Worm (Caenorhabditis elegans) whole organism, young adult: ENCODE data around the gene col-165.
A peak's percentile ranks its signal among the peaks of the same experiment; 100 is the strongest.

Experiments used
- B0019.2 ChIP-seq: fragments of 200-800 bp; sonication (Bioruptor generic); conservative IDR thresholded peaks from 2 replicates; pipeline ENCODE4 v1.3.6; 2022; ENCODE audit warnings: missing genetic modification reagents, missing genetic modification characterization, missing compliant biosample characterization
- C06A6.2 ChIP-seq: fragments of 200-800 bp; sonication (Bioruptor generic); conservative IDR thresholded peaks from 2 replicates; pipeline ENCODE4 v1.3.6; 2022; ENCODE audit warnings: missing genetic modification characterization, missing compliant biosample characterization
- F52B5.7 ChIP-seq: sonication (generic microtip); optimal IDR thresholded peaks from 2 replicates; lab custom pipeline; 2016; ENCODE audit warnings: mild to moderate bottlenecking, missing genetic modification characterization, missing compliant biosample characterization
- K11D2.4 ChIP-seq: fragments of 200-800 bp; sonication (Bioruptor generic); IDR thresholded peaks from 2 replicates; pipeline ENCODE4 v1.3.6; 2022; ENCODE audit warnings: missing genetic modification reagents, missing genetic modification characterization, missing compliant biosample characterization
- K12H6.12 ChIP-seq: fragments of 200-800 bp; sonication (Bioruptor generic); optimal IDR thresholded peaks from 2 replicates; lab custom pipeline; 2018; ENCODE audit warnings: mild to moderate bottlenecking, missing genetic modification characterization, missing compliant biosample characterization
- Y79H2A.3 ChIP-seq: fragments of 200-800 bp; sonication (Bioruptor generic); conservative IDR thresholded peaks from 2 replicates; pipeline ENCODE4 v1.3.6; 2022; ENCODE audit warnings: missing genetic modification reagents, missing genetic modification characterization, missing compliant biosample characterization
- ZK185.1 ChIP-seq: sonication (generic microtip); optimal IDR thresholded peaks from 2 replicates; lab custom pipeline; 2016; ENCODE audit warnings: mild to moderate bottlenecking, missing genetic modification characterization, missing compliant biosample characterization; ENCODE audit not compliant: poor library complexity, severe bottlenecking
- akir-1 ChIP-seq: fragments of 200-800 bp; sonication (Bioruptor generic); optimal IDR thresholded peaks from 2 replicates; lab custom pipeline; 2018; ENCODE audit warnings: mild to moderate bottlenecking, missing genetic modification characterization, moderate library complexity, missing compliant biosample characterization
- ama-1 ChIP-seq, 3 experiments: fragments of 150-350 bp in 1 of 3; sonication (generic microtip) in 2 of 3; optimal IDR thresholded peaks; 2 replicates each; lab custom pipeline; 2014 to 2018; ENCODE audit warnings: missing biosample characterization in 2 of 3, missing genetic modification characterization in 2 of 3, missing genetic modification reagents in 2 of 3
- aptf-3 ChIP-seq: fragments of 200-800 bp; sonication (Bioruptor generic); IDR thresholded peaks from 2 replicates; pipeline ENCODE4 v1.3.6; 2022; ENCODE audit warnings: missing genetic modification characterization, missing compliant biosample characterization
- atf-7 ChIP-seq: sonication (generic microtip); optimal IDR thresholded peaks from 2 replicates; lab custom pipeline; 2017; ENCODE audit warnings: mild to moderate bottlenecking, missing genetic modification characterization, missing compliant biosample characterization
- bed-1 ChIP-seq: fragments of 200-800 bp; sonication (Bioruptor generic); IDR thresholded peaks from 2 replicates; pipeline ENCODE4 v1.3.6; 2022; ENCODE audit warnings: missing genetic modification reagents, missing genetic modification characterization, missing compliant biosample characterization
- ccch-3 ChIP-seq: fragments of 200-800 bp; sonication (Bioruptor generic); optimal IDR thresholded peaks from 2 replicates; lab custom pipeline; 2018; ENCODE audit warnings: mild to moderate bottlenecking, missing genetic modification characterization, missing compliant biosample characterization
- cebp-2 ChIP-seq: fragments of 200-800 bp; sonication (Bioruptor generic); IDR thresholded peaks from 2 replicates; pipeline ENCODE4 v1.3.6; 2022; ENCODE audit warnings: missing genetic modification characterization, missing compliant biosample characterization
- ceh-91 ChIP-seq: fragments of 200-800 bp; sonication (Bioruptor generic); IDR thresholded peaks from 2 replicates; pipeline ENCODE4 v1.3.6; 2022; ENCODE audit warnings: missing genetic modification reagents, missing genetic modification characterization, missing compliant biosample characterization
- chd-7 ChIP-seq: sonication (generic microtip); optimal IDR thresholded peaks from 2 replicates; lab custom pipeline; 2016; ENCODE audit warnings: mild to moderate bottlenecking, missing genetic modification characterization, moderate library complexity, missing compliant biosample characterization
- dox-1 ChIP-seq: fragments of 200-800 bp; sonication (Bioruptor generic); IDR thresholded peaks from 2 replicates; pipeline ENCODE4 v1.3.6; 2022; ENCODE audit warnings: missing genetic modification reagents, missing genetic modification characterization, missing compliant biosample characterization
- dpl-1 ChIP-seq: fragments of 150-350 bp; optimal IDR thresholded peaks from 2 replicates; lab custom pipeline; 2014; ENCODE audit warnings: missing biosample characterization, missing genetic modification reagents, missing genetic modification characterization
- efl-1 ChIP-seq: fragments of 150-350 bp; optimal IDR thresholded peaks from 2 replicates; lab custom pipeline; 2014; ENCODE audit warnings: missing biosample characterization, missing genetic modification reagents, missing genetic modification characterization
- egrh-3 ChIP-seq: fragments of 200-800 bp; sonication (Bioruptor generic); IDR thresholded peaks from 2 replicates; pipeline ENCODE4 v1.3.6; 2022; ENCODE audit warnings: missing genetic modification reagents, missing genetic modification characterization, missing compliant biosample characterization
- ekl-4 ChIP-seq: fragments of 200-800 bp; sonication (Bioruptor generic); IDR thresholded peaks from 2 replicates; pipeline ENCODE4 v1.3.6; 2022; ENCODE audit warnings: missing genetic modification reagents, missing genetic modification characterization, missing compliant biosample characterization
- gei-17 ChIP-seq: fragments of 200-800 bp; sonication (Bioruptor generic); optimal IDR thresholded peaks from 2 replicates; lab custom pipeline; 2018; ENCODE audit warnings: mild to moderate bottlenecking, missing genetic modification characterization, missing compliant biosample characterization
- him-1 ChIP-seq: sonication (generic microtip); optimal IDR thresholded peaks from 2 replicates; lab custom pipeline; 2016; ENCODE audit warnings: missing genotype, missing genetic modification reagents, missing genetic modification characterization, missing compliant biosample characterization
- hlh-12 ChIP-seq: sonication (generic microtip); optimal IDR thresholded peaks from 2 replicates; lab custom pipeline; 2016; ENCODE audit warnings: missing genetic modification characterization, missing compliant biosample characterization
- hrde-1 ChIP-seq: sonication (generic microtip); optimal IDR thresholded peaks from 2 replicates; lab custom pipeline; 2016; ENCODE audit warnings: missing genetic modification characterization, mild to moderate bottlenecking, missing compliant biosample characterization, moderate library complexity, missing genotype, missing genetic modification reagents, borderline replicate concordance
- lag-1 ChIP-seq: fragments of 200-800 bp; sonication (Bioruptor generic); IDR thresholded peaks from 2 replicates; pipeline ENCODE4 v1.3.6; 2022; ENCODE audit warnings: missing genetic modification reagents, missing genetic modification characterization, missing compliant biosample characterization
- let-607 ChIP-seq, 2 experiments: fragments of 200-800 bp in 1 of 2; sonication (Bioruptor generic) in 1 of 2; sonication (generic microtip) in 1 of 2; optimal IDR thresholded peaks; 2 replicates each; lab custom pipeline; 2016 to 2018; ENCODE audit warnings: mild to moderate bottlenecking in 2 of 2, missing compliant biosample characterization in 2 of 2, missing genetic modification characterization in 2 of 2, moderate library complexity in 2 of 2, missing genotype in 1 of 2
- lsy-27 ChIP-seq: sonication (generic microtip); optimal IDR thresholded peaks from 2 replicates; lab custom pipeline; 2017; ENCODE audit warnings: missing genetic modification characterization, mild to moderate bottlenecking, missing compliant biosample characterization, antibody characterized with exemption, missing genotype, borderline replicate concordance; ENCODE audit not compliant: insufficient read depth
- madf-8 ChIP-seq: fragments of 200-800 bp; sonication (Bioruptor generic); conservative IDR thresholded peaks from 2 replicates; pipeline ENCODE4 v1.3.6; 2022; ENCODE audit warnings: missing genetic modification reagents, missing genetic modification characterization, missing compliant biosample characterization
- mcd-1 ChIP-seq: fragments of 200-800 bp; sonication (Bioruptor generic); IDR thresholded peaks from 2 replicates; pipeline ENCODE4 v1.3.6; 2022; ENCODE audit warnings: missing genetic modification reagents, missing genetic modification characterization, missing compliant biosample characterization
- nhr-120 ChIP-seq: fragments of 200-800 bp; sonication (Bioruptor generic); IDR thresholded peaks from 2 replicates; pipeline ENCODE4 v1.3.6; 2022; ENCODE audit warnings: missing genetic modification characterization, missing compliant biosample characterization
- nhr-179 ChIP-seq: sonication (generic microtip); optimal IDR thresholded peaks from 2 replicates; lab custom pipeline; 2016; ENCODE audit warnings: mild to moderate bottlenecking, missing genetic modification characterization, missing compliant biosample characterization
- nhr-90 ChIP-seq: sonication (generic microtip); optimal IDR thresholded peaks from 2 replicates; lab custom pipeline; 2016; ENCODE audit warnings: missing genotype, mild to moderate bottlenecking, missing genetic modification characterization, missing compliant biosample characterization
- sdz-38 ChIP-seq: sonication (generic microtip); optimal IDR thresholded peaks from 2 replicates; lab custom pipeline; 2016; ENCODE audit warnings: missing genotype, missing genetic modification characterization, missing compliant biosample characterization
- sea-2 ChIP-seq: fragments of 200-800 bp; sonication (Bioruptor generic); IDR thresholded peaks from 2 replicates; pipeline ENCODE4 v1.3.6; 2022; ENCODE audit warnings: missing genetic modification characterization, missing compliant biosample characterization
- snpc-1.1 ChIP-seq: sonication (generic microtip); optimal IDR thresholded peaks from 2 replicates; lab custom pipeline; 2017; ENCODE audit warnings: missing genetic modification characterization, mild to moderate bottlenecking, missing compliant biosample characterization, antibody characterized with exemption, moderate library complexity, missing genotype, missing genetic modification reagents; ENCODE audit not compliant: insufficient read depth
- sptf-2 ChIP-seq: fragments of 200-800 bp; sonication (Bioruptor generic); optimal IDR thresholded peaks from 2 replicates; lab custom pipeline; 2018; ENCODE audit warnings: mild to moderate bottlenecking, missing genetic modification characterization, missing compliant biosample characterization
- tbp1 ChIP-seq: fragments of 200-800 bp; sonication (Bioruptor generic); optimal IDR thresholded peaks from 2 replicates; lab custom pipeline; 2018; ENCODE audit warnings: mild to moderate bottlenecking, missing genetic modification characterization, missing compliant biosample characterization
- tbx-9 ChIP-seq: sonication (generic microtip); optimal IDR thresholded peaks from 2 replicates; lab custom pipeline; 2016; ENCODE audit warnings: borderline replicate concordance, missing genetic modification characterization, inconsistent platforms, missing compliant biosample characterization
- xnd-1 ChIP-seq: sonication (generic microtip); optimal IDR thresholded peaks from 2 replicates; lab custom pipeline; 2016; ENCODE audit warnings: missing genotype, missing genetic modification reagents, missing genetic modification characterization, missing compliant biosample characterization
- zfh-2 ChIP-seq: fragments of 200-800 bp; sonication (Bioruptor generic); conservative IDR thresholded peaks from 2 replicates; pipeline ENCODE4 v1.3.6; 2022; ENCODE audit warnings: missing genetic modification reagents, missing genetic modification characterization, missing compliant biosample characterization
- ztf-18 ChIP-seq: sonication (generic microtip); optimal IDR thresholded peaks from 2 replicates; lab custom pipeline; 2016; ENCODE audit warnings: missing genotype, mild to moderate bottlenecking, missing genetic modification characterization, missing compliant biosample characterization
- ztf-22 ChIP-seq: fragments of 200-800 bp; sonication (Bioruptor generic); optimal IDR thresholded peaks from 2 replicates; lab custom pipeline; 2018; ENCODE audit warnings: mild to moderate bottlenecking, missing genetic modification characterization, moderate library complexity, missing compliant biosample characterization
- ztf-26 ChIP-seq: sonication (generic microtip); optimal IDR thresholded peaks from 2 replicates; lab custom pipeline; 2017; ENCODE audit warnings: missing genetic modification characterization, missing compliant biosample characterization

The col-165 gene

ce11 chrX:4376801-4377200, 23.4 kb downstream of the col-165 start, which contains the start of gene R160.2:
Gene R160.2, minus strand, starts transcription at chrX:4376901.
- TF ChIP-seq bed-1 (GFP tag; lab: Robert Waterston, UW) (no peak), akir-1 (GFP tag; lab: Kevin White, UChicago) (no peak), sea-2 (GFP tag; lab: Robert Waterston, UW) (no peak), let-607 (tag; optimal IDR thresholded peaks at IDR 0.05; lab: Kevin White, UChicago) (no peak), B0019.2 (GFP tag; lab: Robert Waterston, UW) (no peak), nhr-120 (GFP tag; lab: Robert Waterston, UW) (no peak), ZK185.1 (tag; lab: Kevin White, UChicago) (no peak), C06A6.2 (GFP tag; lab: Robert Waterston, UW) (no peak), ccch-3 (no peak), K12H6.12 (tag; lab: Kevin White, UChicago) (no peak), cebp-2 (GFP tag; lab: Robert Waterston, UW) (no peak), hlh-12 (tag; lab: Kevin White, UChicago) (no peak), dpl-1 (GFP tag; lab: Kevin White, UChicago) (no peak), hrde-1 (no peak), nhr-90 (tag; lab: Kevin White, UChicago) (no peak), ceh-91 (GFP tag; lab: Robert Waterston, UW) (no peak), chd-7 (no peak), efl-1 (GFP tag; lab: Kevin White, UChicago) (no peak), F52B5.7 (tag; lab: Kevin White, UChicago) (no peak)
- TF ChIP-seq, all 124 proteins: peak for 0

ce11 chrX:4377689-4378088, 24.3 kb downstream of the col-165 start, which contains the start of gene R160.12:
Gene R160.12, minus strand, starts transcription at chrX:4377789.
- no peak for TF ChIP-seq K11D2.4 (GFP tag; lab: Robert Waterston, UW)
- no peak for TF ChIP-seq tbp1 (GFP tag; lab: Kevin White, UChicago)
- TF ChIP-seq madf-8 (GFP tag; lab: Robert Waterston, UW), result no peak
- no peak for TF ChIP-seq aptf-3 (GFP tag; lab: Robert Waterston, UW)
- TF ChIP-seq ztf-22 (GFP tag; lab: Kevin White, UChicago), result no peak
- no peak for TF ChIP-seq him-1 (tag; lab: Kevin White, UChicago)
- TF ChIP-seq sdz-38, result no peak
- TF ChIP-seq snpc-1.1 (tag; lab: Kevin White, UChicago), result no peak
- TF ChIP-seq lsy-27 (tag; lab: Kevin White, UChicago), result no peak
- no peak for TF ChIP-seq Y79H2A.3
- no peak for TF ChIP-seq tbx-9
- TF ChIP-seq nhr-120 (GFP tag; lab: Robert Waterston, UW), result no peak
- no peak for TF ChIP-seq lag-1
- TF ChIP-seq xnd-1 (tag; lab: Kevin White, UChicago), result no peak

- TF ChIP-seq ekl-4 (GFP tag; lab: Robert Waterston, UW) (no peak), mcd-1 (GFP tag; lab: Robert Waterston, UW) (peak; percentile 27; the same call in 1 of the 2 replicates), ztf-26 (tag; lab: Kevin White, UChicago) (no peak), nhr-179 (tag; lab: Kevin White, UChicago) (no peak), atf-7 (tag; lab: Kevin White, UChicago) (no peak), ama-1 (optimal IDR thresholded peaks at IDR 0.05; lab: Kevin White, UChicago) (no peak), ama-1 (GFP tag; optimal IDR thresholded peaks at IDR 0.05; lab: Kevin White, UChicago) (no peak), dox-1 (GFP tag; lab: Robert Waterston, UW) (no peak), egrh-3 (peak; percentile 90; the same call in 1 of the 2 replicates), ztf-18 (tag; lab: Kevin White, UChicago) (no peak), zfh-2 (GFP tag; lab: Robert Waterston, UW) (peak; percentile 79), gei-17 (no peak), sptf-2 (GFP tag; lab: Kevin White, UChicago) (no peak)
Measured at ce11 chrX:4383316-4383936, 30.0 kb downstream of the col-165 start, which contains the start of gene lst-2. Gene lst-2, minus strand, starts transcription at chrX:4383366.
